Worm (Caenorhabditis elegans) whole organism, L4 larva: ENCODE data around the gene fem-3.

ENCODE experiments used
- F49E8.2 ChIP-seq: sonication (generic microtip); optimal IDR thresholded peaks from 2 replicates; lab custom pipeline; 2016; ENCODE audit warnings: missing compliant biosample characterization, mild to moderate bottlenecking, missing genetic modification characterization, borderline replicate concordance
- T26A8.4 ChIP-seq: fragments of 200-800 bp; sonication (Bioruptor generic); IDR thresholded peaks from 2 replicates; pipeline ENCODE4 v1.3.6; 2022; ENCODE audit warnings: missing genetic modification characterization, missing compliant biosample characterization
- ZK546.5 ChIP-seq, 2 experiments: sonication (generic microtip); optimal IDR thresholded peaks; 2 replicates each; lab custom pipeline; 2017; ENCODE audit warnings: missing biosample characterization in 2 of 2, missing genetic modification characterization in 2 of 2
- aha-1 ChIP-seq: fragments of 150-350 bp; peaks from one replicate; lab custom pipeline; 2014; ENCODE audit warnings: missing biosample characterization, missing genetic modification characterization
- aly-2 ChIP-seq: sonication (generic microtip); optimal IDR thresholded peaks from 2 replicates; lab custom pipeline; 2018; ENCODE audit warnings: missing biosample characterization, missing genetic modification characterization
- ceh-20 ChIP-seq: fragments of 200-800 bp; sonication (Bioruptor generic); IDR thresholded peaks from 2 replicates; pipeline ENCODE4 v1.3.6; 2022; ENCODE audit warnings: missing genetic modification reagents, missing genetic modification characterization, missing compliant biosample characterization
- ceh-28 ChIP-seq: fragments of 150-350 bp; optimal IDR thresholded peaks from 2 replicates; lab custom pipeline; 2014; ENCODE audit warnings: missing biosample characterization, missing genetic modification reagents, missing genetic modification characterization
- ceh-32 ChIP-seq: sonication (generic microtip); optimal IDR thresholded peaks from 2 replicates; lab custom pipeline; 2016; ENCODE audit warnings: mild to moderate bottlenecking, missing genetic modification characterization, missing compliant biosample characterization; ENCODE audit not compliant: poor library complexity
- ces-1 ChIP-seq: fragments of 150-350 bp; sonication (generic microtip); optimal IDR thresholded peaks from 4 replicates; lab custom pipeline; 2014; ENCODE audit warnings: missing biosample characterization, missing genetic modification reagents, missing genetic modification characterization
- daf-16 ChIP-seq, 3 experiments: sonication (generic microtip); optimal IDR thresholded peaks; 2 replicates each; lab custom pipeline; 2016 to 2017; ENCODE audit warnings: missing genetic modification characterization in 3 of 3, missing genetic modification reagents in 3 of 3, mild to moderate bottlenecking in 2 of 3, missing compliant biosample characterization in 2 of 3, missing biosample characterization in 1 of 3, moderate library complexity in 1 of 3
- dmd-6 ChIP-seq: fragments of 200-800 bp; sonication (Bioruptor generic); IDR thresholded peaks from 2 replicates; pipeline ENCODE4 v1.3.6; 2022; ENCODE audit warnings: missing genetic modification reagents, missing genetic modification characterization, missing compliant biosample characterization
- hif-1 ChIP-seq, 2 experiments: sonication (generic microtip); optimal IDR thresholded peaks; 2 replicates each; lab custom pipeline; 2016 to 2017; ENCODE audit warnings: missing compliant biosample characterization in 2 of 2, missing genetic modification characterization in 2 of 2, missing genetic modification reagents in 2 of 2, missing genotype in 2 of 2, mild to moderate bottlenecking in 1 of 2
- hmg-1.1 ChIP-seq: fragments of 200-800 bp; sonication (Bioruptor generic); IDR thresholded peaks from 2 replicates; pipeline ENCODE4 v1.3.6; 2022; ENCODE audit warnings: missing genetic modification reagents, missing genetic modification characterization, missing compliant biosample characterization
- lin-1 ChIP-seq: fragments of 200-800 bp; sonication (Bioruptor generic); IDR thresholded peaks from 2 replicates; pipeline ENCODE4 v1.3.6; 2022; ENCODE audit warnings: missing genetic modification reagents, missing genetic modification characterization, missing compliant biosample characterization
- lin-29 ChIP-seq: fragments of 200-800 bp; sonication (Bioruptor generic); IDR thresholded peaks from 2 replicates; pipeline ENCODE4 v1.3.6; 2022; ENCODE audit warnings: missing genetic modification reagents, missing genetic modification characterization, missing compliant biosample characterization
- lin-39 ChIP-seq: fragments of 150-350 bp; optimal IDR thresholded peaks from 2 replicates; lab custom pipeline; 2014; ENCODE audit warnings: missing biosample characterization, missing genetic modification reagents, missing genetic modification characterization
- nhr-10 ChIP-seq: fragments of 150-350 bp; optimal IDR thresholded peaks from 2 replicates; lab custom pipeline; 2014; ENCODE audit warnings: missing biosample characterization, missing genetic modification characterization
- nhr-76 ChIP-seq: fragments of 150-350 bp; optimal IDR thresholded peaks from 2 replicates; lab custom pipeline; 2014; ENCODE audit warnings: missing biosample characterization, missing genetic modification characterization
- rbr-2 ChIP-seq: sonication (generic microtip); optimal IDR thresholded peaks from 2 replicates; lab custom pipeline; 2016; ENCODE audit warnings: missing genotype, missing genetic modification characterization, missing compliant biosample characterization
- snpc-1.2 ChIP-seq: fragments of 200-800 bp; sonication (Bioruptor generic); IDR thresholded peaks from 2 replicates; pipeline ENCODE4 v1.3.6; 2022; ENCODE audit warnings: missing genetic modification reagents, missing genetic modification characterization, missing compliant biosample characterization
- snpc-4 ChIP-seq: fragments of 150-350 bp; optimal IDR thresholded peaks from 2 replicates; lab custom pipeline; 2014; ENCODE audit warnings: missing biosample characterization, missing genetic modification characterization
- unc-39 ChIP-seq: sonication (generic microtip); optimal IDR thresholded peaks from 2 replicates; lab custom pipeline; 2017; ENCODE audit warnings: missing biosample characterization, missing genetic modification characterization
- zfp-3 ChIP-seq: fragments of 200-800 bp; sonication (Bioruptor generic); conservative IDR thresholded peaks from 2 replicates; pipeline ENCODE4 v1.3.6; 2022; ENCODE audit warnings: missing genetic modification reagents, missing genetic modification characterization, missing compliant biosample characterization
- zip-2 ChIP-seq: fragments of 150-350 bp; optimal IDR thresholded peaks from 2 replicates; lab custom pipeline; 2014; ENCODE audit warnings: missing biosample characterization, missing genetic modification characterization

The fem-3 gene

DNA sequence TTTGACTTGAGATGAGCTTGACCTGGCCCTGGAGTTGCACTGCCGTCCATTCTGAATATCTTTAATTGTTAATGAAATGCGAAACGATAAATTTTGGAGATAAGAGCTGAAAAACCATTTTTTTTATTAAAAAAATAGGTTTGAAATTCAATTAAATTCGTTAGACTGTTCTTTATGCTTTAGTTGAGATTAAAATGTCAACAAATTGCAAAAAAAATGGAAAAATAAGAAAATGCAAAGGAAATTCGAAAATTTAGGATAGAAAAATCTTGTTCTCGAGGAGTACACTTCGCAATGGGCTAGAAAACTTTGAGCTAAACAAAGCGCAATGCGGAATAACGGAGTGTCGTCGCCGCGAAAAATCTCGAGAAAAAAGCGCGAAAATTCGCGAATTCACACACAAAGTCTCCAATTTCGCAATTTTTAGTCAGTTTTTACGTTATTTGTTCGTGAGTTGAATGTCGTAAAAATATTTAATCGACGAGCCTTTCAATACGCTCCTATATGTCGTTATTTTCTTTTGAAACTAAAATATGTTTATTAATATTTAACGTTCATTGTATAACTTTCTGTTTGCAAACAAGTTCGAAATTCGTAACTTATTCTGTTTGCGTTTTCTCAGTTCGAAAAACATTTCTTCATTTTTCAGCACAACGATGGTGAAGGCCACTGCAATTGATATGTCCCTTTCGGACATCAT, 42.2 kb downstream of the fem-3 start, which contains the start of the genes rpb-12 and aly-2 (continued):
- TF ChIP-seq ceh-28 (tag; lab: Kevin White, UChicago): no peak

DNA sequence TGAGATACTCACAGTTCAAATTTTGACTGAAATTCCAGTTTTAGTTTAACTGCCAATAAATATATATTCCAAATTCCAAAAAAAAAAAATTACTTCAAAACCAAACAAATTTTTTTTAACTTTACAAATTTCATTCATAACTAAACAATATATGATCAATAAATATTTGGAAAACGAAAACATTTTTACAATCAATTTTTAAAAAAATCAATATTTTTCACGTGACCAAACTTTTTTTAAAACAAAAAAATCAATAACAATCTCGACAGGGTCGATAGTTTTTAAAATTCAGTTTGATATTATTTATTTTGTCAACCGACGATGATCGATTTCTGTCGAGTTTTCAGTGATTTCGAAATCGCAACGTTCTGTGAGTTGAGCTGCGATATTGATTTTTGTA, 45.4 kb downstream of the fem-3 start, which contains the start of gene F23B2.7:
F23B2.7 (plus strand) TSS at position 301 of the 400 bp plus-strand sequence.
- no peak for TF ChIP-seq snpc-1.2 (GFP tag; lab: Robert Waterston, UW)
- TF ChIP-seq ces-1 (GFP tag; lab: Kevin White, UChicago): no peak
- TF ChIP-seq lin-39 (tag; lab: Kevin White, UChicago): no peak
- TF ChIP-seq lin-29 (GFP tag; lab: Robert Waterston, UW): no peak
- no peak for TF ChIP-seq unc-39
- TF ChIP-seq daf-16 (GFP tag; optimal IDR thresholded peaks at IDR 0.05; lab: Kevin White, UChicago): no peak
- no peak for TF ChIP-seq daf-16 (tag; optimal IDR thresholded peaks at IDR 0.05; lab: Kevin White, UChicago)
- no peak for TF ChIP-seq aly-2 (tag; lab: Kevin White, UChicago)
- TF ChIP-seq nhr-76 (tag; lab: Kevin White, UChicago): no peak
- TF ChIP-seq hif-1 (tag; optimal IDR thresholded peaks at IDR 0.05; lab: Kevin White, UChicago): no peak
- no peak for TF ChIP-seq snpc-4
- TF ChIP-seq zfp-3 (GFP tag; lab: Robert Waterston, UW): no peak
- no peak for TF ChIP-seq lin-1 (GFP tag; lab: Robert Waterston, UW)

DNA sequence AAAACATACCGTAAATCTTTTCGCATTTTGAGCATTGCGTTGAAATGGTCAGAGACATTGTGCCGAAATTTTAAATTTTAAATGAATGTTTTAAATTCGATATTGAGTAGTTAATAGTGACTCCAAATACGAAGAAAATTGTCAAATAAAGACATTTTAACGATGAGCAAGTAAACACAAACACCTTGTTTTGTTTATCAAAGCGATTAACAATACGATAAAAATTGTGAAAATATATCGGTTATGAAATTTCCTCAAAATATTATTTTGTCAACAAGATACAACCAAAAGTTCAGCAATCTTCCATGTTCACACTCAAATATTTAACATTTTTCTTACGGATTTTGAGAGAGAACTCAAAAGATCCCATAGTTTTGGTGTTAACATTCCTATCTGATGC, 49.5 kb downstream of the fem-3 start, which contains the start of gene F23B2.10:
F23B2.10 (minus strand) TSS at position 101 of the 400 bp plus-strand sequence.
- TF ChIP-seq hmg-1.1 (no peak), zip-2 (tag; lab: Kevin White, UChicago) (no peak), daf-16 (GFP tag; optimal IDR thresholded peaks at IDR 0.05; lab: Kevin White, UChicago) (no peak), daf-16 (tag; optimal IDR thresholded peaks at IDR 0.05; lab: Kevin White, UChicago) (no peak), ceh-20 (GFP tag; lab: Robert Waterston, UW) (no peak), F49E8.2 (tag; lab: Kevin White, UChicago) (no peak), hif-1 (tag; optimal IDR thresholded peaks at IDR 0.05; lab: Kevin White, UChicago) (no peak), dmd-6 (GFP tag; lab: Robert Waterston, UW) (no peak), ZK546.5 (tag; optimal IDR thresholded peaks at IDR 0.05; lab: Kevin White, UChicago) (no peak), nhr-10 (tag; lab: Kevin White, UChicago) (no peak), ceh-32 (tag; lab: Kevin White, UChicago) (no peak), T26A8.4 (GFP tag; lab: Robert Waterston, UW) (no peak), aly-2 (tag; lab: Kevin White, UChicago) (no peak), rbr-2 (tag; lab: Kevin White, UChicago) (no peak), ceh-28 (tag; lab: Kevin White, UChicago) (no peak), aha-1 (tag; lab: Kevin White, UChicago) (no peak)
